Worm (Caenorhabditis elegans) whole organism, midembryonic: Measurements from ENCODE around the gene Y40A1A.2.

Source experiments
- tab-1 ChIP-seq: fragments of 200-800 bp; sonication (Bioruptor generic); IDR thresholded peaks from 2 replicates; pipeline ENCODE4 v1.3.6; 2022; ENCODE audit warnings: missing genetic modification characterization, missing compliant biosample characterization
- ztf-23 ChIP-seq: fragments of 200-800 bp; sonication (Bioruptor generic); IDR thresholded peaks from 2 replicates; pipeline ENCODE4 v1.3.6; 2022; ENCODE audit warnings: missing genetic modification reagents, missing genetic modification characterization, missing compliant biosample characterization

DNA sequence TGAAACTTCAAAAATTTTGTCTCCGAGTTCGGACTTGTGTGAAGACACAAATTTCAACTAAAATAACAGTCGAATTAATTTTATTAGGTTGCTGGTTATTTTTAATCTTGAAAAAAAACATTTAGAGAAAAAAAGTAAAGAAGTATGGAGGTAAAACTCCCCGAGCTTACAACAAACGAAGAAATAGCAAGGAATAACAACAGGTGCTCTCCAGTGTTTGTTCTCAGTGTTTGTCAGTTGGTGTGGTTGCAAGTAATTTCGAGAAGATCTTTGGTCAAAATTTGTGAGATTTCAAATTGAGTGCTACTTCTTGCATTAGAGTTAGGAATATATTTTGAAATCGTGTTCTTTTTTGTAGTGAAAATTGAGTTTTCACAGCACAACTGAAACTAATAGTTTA is 5.7 kb upstream of the Y40A1A.2 start:
- no peak for TF ChIP-seq ztf-23
- no peak for TF ChIP-seq tab-1 (GFP tag; lab: Robert Waterston, UW)
